Fruit fly (Drosophila melanogaster) whole organism, embryonic: Measurements from ENCODE around the gene CG14655.
A peak's percentile ranks its signal among the peaks of the same experiment; 100 is the strongest.

Experiments
- Bdp1 ChIP-seq: fragments of 200-800 bp; sonication (Bioruptor generic); optimal IDR thresholded peaks from 3 replicates; lab custom pipeline; 2016; ENCODE audit warnings: missing biosample characterization, missing genetic modification characterization
- CG12071 ChIP-seq: fragments of 200-800 bp; sonication (Bioruptor generic); optimal IDR thresholded peaks from 3 replicates; lab custom pipeline; 2018; ENCODE audit warnings: missing biosample characterization, mild to moderate bottlenecking, missing genetic modification characterization
- CG12104 ChIP-seq: fragments of 200-800 bp; sonication (Bioruptor generic); optimal IDR thresholded peaks from 3 replicates; lab custom pipeline; 2016; ENCODE audit warnings: missing biosample characterization, missing genetic modification characterization
- CG12219 ChIP-seq: fragments of 200-800 bp; sonication (Bioruptor generic); optimal IDR thresholded peaks from 3 replicates; lab custom pipeline; 2018; ENCODE audit warnings: missing biosample characterization, mild to moderate bottlenecking, missing genetic modification characterization
- CG1233 ChIP-seq: fragments of 200-800 bp; sonication (Bioruptor generic); optimal IDR thresholded peaks from 4 replicates; lab custom pipeline; 2018; ENCODE audit warnings: missing biosample characterization, mild to moderate bottlenecking, missing genetic modification characterization
- CG15514 ChIP-seq: fragments of 200-800 bp; sonication (Bioruptor generic); optimal IDR thresholded peaks from 3 replicates; lab custom pipeline; 2017; ENCODE audit warnings: missing biosample characterization, missing genetic modification characterization, mild to moderate bottlenecking, moderate library complexity, missing genetic modification reagents
- CG15601 ChIP-seq: fragments of 200-800 bp; sonication (Bioruptor generic); optimal IDR thresholded peaks from 3 replicates; lab custom pipeline; 2019; ENCODE audit warnings: missing biosample characterization, mild to moderate bottlenecking, missing genetic modification characterization, moderate library complexity
- CG1647 ChIP-seq: fragments of 200-800 bp; sonication (Bioruptor generic); optimal IDR thresholded peaks from 3 replicates; lab custom pipeline; 2016; ENCODE audit warnings: missing biosample characterization, missing genetic modification characterization
- CG17328 ChIP-seq: fragments of 200-800 bp; sonication (Bioruptor generic); IDR thresholded peaks from 2 replicates; pipeline ENCODE4 v1.3.6; 2022; ENCODE audit warnings: missing biosample characterization, missing genetic modification characterization
- CG18011 ChIP-seq: fragments of 200-800 bp; sonication (Bioruptor generic); optimal IDR thresholded peaks from 2 replicates; lab custom pipeline; 2017; ENCODE audit warnings: missing biosample characterization, missing genetic modification characterization, mild to moderate bottlenecking, moderate library complexity, missing genotype
- CG18476 ChIP-seq: fragments of 200-800 bp; sonication (Bioruptor generic); optimal IDR thresholded peaks from 2 replicates; lab custom pipeline; 2016; ENCODE audit warnings: missing biosample characterization, mild to moderate bottlenecking, missing genetic modification characterization
- CG2116 ChIP-seq: fragments of 200-800 bp; sonication (Bioruptor generic); optimal IDR thresholded peaks from 3 replicates; lab custom pipeline; 2018; ENCODE audit warnings: missing biosample characterization, mild to moderate bottlenecking, missing genetic modification characterization
- CG31388 ChIP-seq: fragments of 200-800 bp; sonication (Bioruptor generic); optimal IDR thresholded peaks from 2 replicates; lab custom pipeline; 2016; ENCODE audit warnings: missing biosample characterization, missing genetic modification characterization
- CG33557 ChIP-seq: fragments of 200-800 bp; sonication (Bioruptor generic); optimal IDR thresholded peaks from 2 replicates; lab custom pipeline; 2019; ENCODE audit warnings: missing biosample characterization, mild to moderate bottlenecking, missing genetic modification characterization, moderate library complexity
- CG3407 ChIP-seq: fragments of 200-800 bp; sonication (Bioruptor generic); optimal IDR thresholded peaks from 2 replicates; lab custom pipeline; 2018; ENCODE audit warnings: missing biosample characterization, mild to moderate bottlenecking, missing genetic modification characterization
- CG4282 ChIP-seq: fragments of 200-800 bp; sonication (Bioruptor generic); optimal IDR thresholded peaks from 2 replicates; lab custom pipeline; 2016; ENCODE audit warnings: missing biosample characterization, missing genetic modification characterization
- CG5953 ChIP-seq: fragments of 200-800 bp; sonication (Bioruptor generic); IDR thresholded peaks from 2 replicates; pipeline ENCODE4 v1.3.6; 2022; ENCODE audit warnings: missing biosample characterization, missing genetic modification characterization
- CG6683 ChIP-seq: fragments of 200-800 bp; sonication (Bioruptor generic); optimal IDR thresholded peaks from 2 replicates; lab custom pipeline; 2017; ENCODE audit warnings: missing biosample characterization, mild to moderate bottlenecking, missing genetic modification characterization, missing genetic modification reagents
- CG7271 ChIP-seq: fragments of 200-800 bp; sonication (Bioruptor generic); optimal IDR thresholded peaks from 2 replicates; lab custom pipeline; 2018; ENCODE audit warnings: missing biosample characterization, mild to moderate bottlenecking, missing genetic modification characterization, moderate library complexity
- CG8924 ChIP-seq: fragments of 200-800 bp; optimal IDR thresholded peaks from 3 replicates; lab custom pipeline; 2019; ENCODE audit warnings: missing biosample characterization, mild to moderate bottlenecking, missing genetic modification characterization, moderate library complexity
- CTCF ChIP-seq: fragments of 200-800 bp; sonication (Bioruptor generic); optimal IDR thresholded peaks from 2 replicates; lab custom pipeline; 2017; ENCODE audit warnings: missing biosample characterization, mild to moderate bottlenecking, missing genetic modification characterization, moderate library complexity
- Eip74EF ChIP-seq, 2 experiments: fragments of 200-800 bp in 1 of 2; fragments of >200 bp in 1 of 2; sonication (Bioruptor generic) in 1 of 2; optimal IDR thresholded peaks; 2 replicates each; lab custom pipeline; 2017 to 2019; ENCODE audit warnings: missing biosample characterization in 2 of 2, missing genetic modification characterization in 2 of 2, mild to moderate bottlenecking in 1 of 2, moderate library complexity in 1 of 2
- HmgZ ChIP-seq: fragments of 200-800 bp; sonication (Bioruptor generic); optimal IDR thresholded peaks from 2 replicates; lab custom pipeline; 2018; ENCODE audit warnings: missing biosample characterization, mild to moderate bottlenecking, missing genetic modification characterization
- Hsf ChIP-seq: fragments of 200-800 bp; sonication (Bioruptor generic); optimal IDR thresholded peaks from 3 replicates; lab custom pipeline; 2016; ENCODE audit warnings: missing biosample characterization, missing genetic modification characterization
- Lhr ChIP-seq: fragments of 200-800 bp; sonication (Bioruptor generic); optimal IDR thresholded peaks from 3 replicates; lab custom pipeline; 2017; ENCODE audit warnings: mild to moderate bottlenecking, missing biosample characterization, missing genetic modification reagents, missing genetic modification characterization
- Meics ChIP-seq: fragments of 200-800 bp; sonication (Bioruptor generic); optimal IDR thresholded peaks from 2 replicates; lab custom pipeline; 2017; ENCODE audit warnings: missing biosample characterization, mild to moderate bottlenecking, missing genetic modification characterization
- Mes4 ChIP-seq: fragments of 200-800 bp; sonication (Bioruptor generic); optimal IDR thresholded peaks from 2 replicates; lab custom pipeline; 2016; ENCODE audit warnings: missing biosample characterization, missing genetic modification characterization
- Myb ChIP-seq: fragments of 200-800 bp; sonication (Bioruptor generic); optimal IDR thresholded peaks from 2 replicates; lab custom pipeline; 2016; ENCODE audit warnings: missing biosample characterization, missing genetic modification characterization
- Nf-YA ChIP-seq: fragments of 200-800 bp; sonication (Bioruptor generic); IDR thresholded peaks from 2 replicates; pipeline ENCODE4 v1.3.6; 2022; ENCODE audit warnings: missing biosample characterization, missing genetic modification characterization
- Optix ChIP-seq: fragments of 200-800 bp; sonication (Bioruptor generic); IDR thresholded peaks from 3 replicates; pipeline ENCODE4 v1.3.6; 2022; ENCODE audit warnings: missing biosample characterization, missing genetic modification characterization
- al ChIP-seq: fragments of 200-800 bp; sonication (Bioruptor generic); IDR thresholded peaks from 2 replicates; pipeline ENCODE4 v1.3.6; 2022; ENCODE audit warnings: missing biosample characterization, missing genetic modification characterization
- ap ChIP-seq: fragments of 200-800 bp; sonication (Bioruptor generic); IDR thresholded peaks from 2 replicates; pipeline ENCODE4 v1.3.6; 2022; ENCODE audit warnings: missing biosample characterization, missing genetic modification characterization
- ara ChIP-seq: fragments of 200-800 bp; sonication (Bioruptor generic); IDR thresholded peaks from 2 replicates; pipeline ENCODE4 v1.3.6; 2022; ENCODE audit warnings: missing biosample characterization, missing genetic modification characterization
- ase ChIP-seq: fragments of 200-800 bp; sonication (Bioruptor generic); IDR thresholded peaks from 3 replicates; pipeline ENCODE4 v1.3.6; 2022; ENCODE audit warnings: missing biosample characterization, missing genetic modification characterization
- az2 ChIP-seq: fragments of 200-800 bp; sonication (Bioruptor generic); optimal IDR thresholded peaks from 3 replicates; lab custom pipeline; 2016; ENCODE audit warnings: missing biosample characterization, missing genetic modification characterization
- cas ChIP-seq: fragments of 200-800 bp; sonication (Bioruptor generic); IDR thresholded peaks from 2 replicates; pipeline ENCODE4 v1.3.6; 2022; ENCODE audit warnings: missing biosample characterization, missing genetic modification characterization
- chn ChIP-seq: fragments of 200-800 bp; sonication (Bioruptor generic); optimal IDR thresholded peaks from 2 replicates; lab custom pipeline; 2016; ENCODE audit warnings: missing biosample characterization, missing genetic modification characterization
- dmrt11E ChIP-seq: fragments of 200-800 bp; sonication (Bioruptor generic); optimal IDR thresholded peaks from 3 replicates; lab custom pipeline; 2018; ENCODE audit warnings: missing biosample characterization, mild to moderate bottlenecking, missing genetic modification characterization, moderate library complexity
- ems ChIP-seq: fragments of 200-800 bp; sonication (Bioruptor generic); optimal IDR thresholded peaks from 3 replicates; lab custom pipeline; 2016; ENCODE audit warnings: missing biosample characterization, missing genetic modification characterization
- gfzf ChIP-seq: fragments of 200-800 bp; sonication (Bioruptor generic); optimal IDR thresholded peaks from 2 replicates; lab custom pipeline; 2016; ENCODE audit warnings: missing biosample characterization, mild to moderate bottlenecking, missing genetic modification characterization, moderate library complexity
- h ChIP-seq: fragments of >200 bp; optimal IDR thresholded peaks from 2 replicates; lab custom pipeline; 2017
- mirr ChIP-seq: fragments of 200-800 bp; sonication (Bioruptor generic); optimal IDR thresholded peaks from 3 replicates; lab custom pipeline; 2018; ENCODE audit warnings: missing biosample characterization, mild to moderate bottlenecking, missing genetic modification characterization
- nerfin-1 ChIP-seq: fragments of 200-800 bp; sonication (Bioruptor generic); optimal IDR thresholded peaks from 3 replicates; lab custom pipeline; 2019; ENCODE audit warnings: missing biosample characterization, mild to moderate bottlenecking, missing genetic modification characterization, moderate library complexity
- pfk ChIP-seq: fragments of 200-800 bp; sonication (Bioruptor generic); optimal IDR thresholded peaks from 2 replicates; lab custom pipeline; 2018; ENCODE audit warnings: missing biosample characterization, mild to moderate bottlenecking, missing genetic modification characterization, moderate library complexity
- pita ChIP-seq: fragments of 200-800 bp; sonication (Bioruptor generic); optimal IDR thresholded peaks from 2 replicates; lab custom pipeline; 2017; ENCODE audit warnings: missing biosample characterization, mild to moderate bottlenecking, missing genetic modification characterization
- salm ChIP-seq: fragments of 200-800 bp; sonication (Bioruptor generic); optimal IDR thresholded peaks from 2 replicates; lab custom pipeline; 2018; ENCODE audit warnings: missing biosample characterization, mild to moderate bottlenecking, missing genetic modification characterization
- sc ChIP-seq, 3 experiments: fragments of >200 bp in 2 of 3; fragments of 200-800 bp in 1 of 3; sonication (Bioruptor generic) in 1 of 3; optimal IDR thresholded peaks; 2 replicates in 2 of 3; 3 replicates in 1 of 3; lab custom pipeline; 2017; ENCODE audit warnings: mild to moderate bottlenecking in 1 of 3, missing biosample characterization in 1 of 3, missing genetic modification characterization in 1 of 3, missing genetic modification reagents in 1 of 3
- sim ChIP-seq: fragments of 200-800 bp; sonication (Bioruptor generic); IDR thresholded peaks from 2 replicates; pipeline ENCODE4 v1.3.6; 2022; ENCODE audit warnings: missing biosample characterization, missing genetic modification characterization
- sima ChIP-seq: fragments of 200-800 bp; sonication (Bioruptor generic); optimal IDR thresholded peaks from 2 replicates; lab custom pipeline; 2016; ENCODE audit warnings: missing biosample characterization, missing genetic modification characterization
- slou ChIP-seq: fragments of 200-800 bp; sonication (Bioruptor generic); optimal IDR thresholded peaks from 3 replicates; lab custom pipeline; 2016; ENCODE audit warnings: missing biosample characterization, missing genetic modification characterization
- trh ChIP-seq: fragments of 200-800 bp; sonication (Bioruptor generic); optimal IDR thresholded peaks from 2 replicates; lab custom pipeline; 2016; ENCODE audit warnings: missing biosample characterization, missing genetic modification characterization

The CG14655 gene

DNA sequence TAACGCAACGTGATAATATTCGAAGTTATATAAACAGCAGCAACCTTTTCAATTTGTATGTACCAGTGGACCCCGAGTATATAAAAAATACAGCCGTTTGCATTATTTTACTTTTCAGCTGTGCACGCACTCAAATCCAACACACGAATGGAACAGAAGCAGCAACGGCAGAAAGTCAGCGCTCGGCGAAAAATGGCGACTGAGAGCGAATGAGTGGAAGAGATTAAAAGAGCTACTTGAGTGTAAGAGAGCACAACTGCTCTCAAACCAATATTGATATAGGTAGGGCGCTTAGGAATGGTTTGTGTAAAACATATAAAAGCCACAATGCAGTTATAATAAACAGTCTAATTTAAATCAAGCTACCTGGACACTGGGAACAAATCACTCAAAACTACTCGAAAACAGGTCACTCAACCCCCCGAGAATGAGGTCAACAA is 26.2 kb upstream of the CG14655 start (continued):
- peak; percentile 40 for TF ChIP-seq Lhr
- peak; percentile 87 for TF ChIP-seq CG12071 (GFP tag; lab: Kevin White, UChicago)
- TF ChIP-seq mirr (GFP tag; lab: Kevin White, UChicago), result peak; percentile 86
- peak; percentile 73 for TF ChIP-seq Mes4
- peak; percentile 47 for TF ChIP-seq CG12104 (GFP tag; lab: Kevin White, UChicago)
- no peak for TF ChIP-seq ems (GFP tag; lab: Kevin White, UChicago)
- TF ChIP-seq pita (GFP tag; lab: Kevin White, UChicago), result no peak
- no peak for TF ChIP-seq Hsf (GFP tag; lab: Kevin White, UChicago)
- peak; percentile 68; the same call in 1 of the 2 replicates for TF ChIP-seq sim (GFP tag; lab: Robert Waterston, UW)
- peak; percentile 77 for TF ChIP-seq CG4282
- no peak for TF ChIP-seq al (GFP tag; lab: Robert Waterston, UW)
- TF ChIP-seq trh (GFP tag; lab: Kevin White, UChicago), result peak; percentile 22
- TF ChIP-seq Optix (GFP tag; lab: Robert Waterston, UW), result no peak
- peak; percentile 91 for TF ChIP-seq CG3407 (GFP tag; lab: Kevin White, UChicago)
- no peak for TF ChIP-seq CG5953 (GFP tag; lab: Robert Waterston, UW)
- TF ChIP-seq CG1233 (GFP tag; lab: Kevin White, UChicago), result peak; percentile 70
- TF ChIP-seq ase (GFP tag; lab: Robert Waterston, UW), result peak; percentile 14; the same call in 1 of the 3 replicates
- TF ChIP-seq pfk (GFP tag; lab: Kevin White, UChicago), result peak; percentile 49
- peak; percentile 68 for TF ChIP-seq Meics
- no peak for TF ChIP-seq ap (GFP tag; lab: Robert Waterston, UW)
- TF ChIP-seq CG17328, result peak; percentile 30; the same call in 1 of the 2 replicates
- TF ChIP-seq salm, result peak; percentile 65
- TF ChIP-seq Eip74EF (GFP tag; optimal IDR thresholded peaks at IDR 0.05; lab: Kevin White, UChicago), result peak in 1 of 2 experiments; percentile 67
- no peak for TF ChIP-seq az2
- peak; percentile 59 for TF ChIP-seq CG6683
- TF ChIP-seq CG31388 (GFP tag; lab: Kevin White, UChicago), result no peak
- no peak for TF ChIP-seq CG18011 (GFP tag; lab: Kevin White, UChicago)
- peak; percentile 55 for TF ChIP-seq CG12219
- no peak for TF ChIP-seq Nf-YA (GFP tag; lab: Robert Waterston, UW)
- no peak for TF ChIP-seq slou (GFP tag; lab: Kevin White, UChicago)
- TF ChIP-seq CG15601, result peak; percentile 78
- peak; percentile 42 for TF ChIP-seq CG2116 (GFP tag; lab: Kevin White, UChicago)
- no peak for TF ChIP-seq CG7271 (tag; lab: Kevin White, UChicago)
- TF ChIP-seq dmrt11E, result peak; percentile 33
- no peak for TF ChIP-seq cas
- TF ChIP-seq chn (GFP tag; lab: Kevin White, UChicago), result peak; percentile 47
- TF ChIP-seq HmgZ, result peak; percentile 42
- TF ChIP-seq CG15514, result peak; percentile 75
- TF ChIP-seq CG18476 (GFP tag; lab: Kevin White, UChicago), result peak; percentile 43
- TF ChIP-seq ara, result no peak
- TF ChIP-seq CG1647 (GFP tag; lab: Kevin White, UChicago), result peak; percentile 55
- no peak for TF ChIP-seq gfzf (GFP tag; lab: Kevin White, UChicago)
- TF ChIP-seq CG8924 (tag; lab: Kevin White, UChicago), result peak; percentile 84
- no peak for TF ChIP-seq sima (GFP tag; lab: Kevin White, UChicago)
- TF ChIP-seq sc (optimal IDR thresholded peaks at IDR 0.05; lab: Kevin White, UChicago), result no peak
- peak; percentile 60 for TF ChIP-seq sc (GFP tag; optimal IDR thresholded peaks at IDR 0.05; lab: Kevin White, UChicago)
- no peak for TF ChIP-seq CTCF (GFP tag; lab: Kevin White, UChicago)
- peak; percentile 55 for TF ChIP-seq nerfin-1
- TF ChIP-seq Bdp1 (GFP tag; lab: Kevin White, UChicago), result peak; percentile 48
- TF ChIP-seq CG33557 (GFP tag; lab: Kevin White, UChicago), result peak; percentile 68
- peak; percentile 22 for TF ChIP-seq Myb (GFP tag; lab: Kevin White, UChicago)
- TF ChIP-seq h (lab: Kevin White, UChicago), result no peak
